Fruit fly (Drosophila melanogaster) whole organism, larva: ENCODE data around the gene CG13318.

Source experiments
- noc ChIP-seq: fragments of 200-800 bp; sonication (Bioruptor generic); optimal IDR thresholded peaks from 3 replicates; lab custom pipeline; 2019; ENCODE audit warnings: missing biosample characterization, mild to moderate bottlenecking, missing genetic modification characterization, moderate library complexity

The CG13318 gene

DNA sequence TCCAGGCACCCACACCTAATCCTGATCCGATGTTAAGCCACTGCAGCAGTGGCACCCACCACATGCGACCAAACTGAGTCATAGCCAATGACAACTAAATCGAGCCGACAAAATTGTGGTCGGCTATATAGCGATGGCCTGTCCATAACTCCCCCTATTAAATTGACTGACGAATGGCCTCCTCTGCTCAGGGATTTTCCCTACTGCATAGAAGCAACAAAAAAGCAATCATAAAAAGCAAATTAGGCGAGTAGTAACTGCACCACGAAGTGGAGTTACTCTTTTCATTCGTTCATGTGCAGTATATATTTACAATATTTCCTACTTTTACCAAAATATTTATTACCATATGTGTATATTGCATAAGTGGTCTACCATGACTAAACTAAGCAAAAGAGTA lies at the start of gene CG13318:
Gene CG13318, minus strand, starts transcription at position 101 of the 400 bp plus-strand sequence.
- TF ChIP-seq noc (tag; lab: Kevin White, UChicago), result no peak

dm6 chr3R:8821623-8822022 lies 49.1 kb upstream of the CG13318 start, which contains the start of gene CG8369:
Gene CG8369 (plus strand): TSS chr3R:8822008.
- TF ChIP-seq noc (tag; lab: Kevin White, UChicago), result peak; percentile 52

dm6 chr3R:8820428-8820912 lies 48.0 kb upstream of the CG13318 start, which contains the start of gene aqz:
Gene aqz (minus strand): TSS chr3R:8820682.
- peak; percentile 57 for TF ChIP-seq noc (tag; lab: Kevin White, UChicago)

- TF ChIP-seq noc (tag; lab: Kevin White, UChicago), result peak; percentile 22
These were observed 47.1 kb upstream of the CG13318 start for dm6 chr3R:8819551-8820057.

- TF ChIP-seq noc (tag; lab: Kevin White, UChicago), result no peak
These were observed 45.7 kb upstream of the CG13318 start for dm6 chr3R:8818239-8818638.

DNA sequence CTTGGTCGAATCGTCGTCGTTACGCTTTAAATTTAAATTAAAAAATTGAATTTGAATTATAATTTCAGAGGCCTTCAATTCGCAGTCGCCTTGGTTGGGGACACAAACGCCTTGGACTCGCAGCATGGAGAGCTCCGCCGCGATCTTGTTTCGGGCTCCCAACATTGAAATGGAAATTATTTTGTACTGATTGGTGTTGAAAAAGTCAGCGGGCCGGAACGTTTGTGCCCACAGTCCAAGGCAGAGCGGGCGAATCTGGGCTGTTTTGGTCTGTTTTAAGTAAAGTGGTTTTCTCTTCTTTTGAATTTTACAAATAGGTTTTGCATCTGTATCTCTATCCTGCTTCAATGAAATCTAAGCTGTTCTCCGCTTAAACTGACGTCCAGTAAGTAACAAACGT lies 42.6 kb upstream of the CG13318 start:
- no peak for TF ChIP-seq noc (tag; lab: Kevin White, UChicago)

DNA sequence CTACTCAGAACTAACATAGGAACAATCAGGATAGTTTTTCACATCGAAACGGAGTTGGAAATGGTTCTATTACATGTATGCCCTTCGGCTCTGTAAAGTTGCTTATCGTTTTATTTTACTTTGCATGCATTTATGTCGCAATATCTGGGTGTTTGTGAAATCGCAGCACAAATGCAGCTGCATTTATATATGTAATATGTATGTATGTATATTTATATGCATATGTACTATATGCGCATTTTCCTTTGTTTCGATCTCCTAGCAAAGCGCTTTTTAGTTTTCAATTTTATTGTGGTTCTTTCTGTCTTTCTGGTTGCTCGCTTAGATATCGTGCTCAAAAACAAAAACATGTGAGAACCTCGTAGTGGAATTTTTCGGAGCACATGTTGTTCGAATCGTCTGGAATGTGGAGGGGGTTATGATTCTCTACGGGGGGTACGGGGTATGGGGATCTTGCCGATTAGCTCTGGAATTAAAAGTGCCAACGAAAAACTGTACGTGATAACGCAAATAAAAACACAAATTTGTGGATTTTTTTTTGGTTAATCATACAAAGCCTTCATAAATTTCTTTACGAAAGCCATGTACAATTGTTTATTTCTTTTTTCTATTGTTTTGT lies 41.6 kb upstream of the CG13318 start:
- peak; percentile 47 for TF ChIP-seq noc (tag; lab: Kevin White, UChicago)

DNA sequence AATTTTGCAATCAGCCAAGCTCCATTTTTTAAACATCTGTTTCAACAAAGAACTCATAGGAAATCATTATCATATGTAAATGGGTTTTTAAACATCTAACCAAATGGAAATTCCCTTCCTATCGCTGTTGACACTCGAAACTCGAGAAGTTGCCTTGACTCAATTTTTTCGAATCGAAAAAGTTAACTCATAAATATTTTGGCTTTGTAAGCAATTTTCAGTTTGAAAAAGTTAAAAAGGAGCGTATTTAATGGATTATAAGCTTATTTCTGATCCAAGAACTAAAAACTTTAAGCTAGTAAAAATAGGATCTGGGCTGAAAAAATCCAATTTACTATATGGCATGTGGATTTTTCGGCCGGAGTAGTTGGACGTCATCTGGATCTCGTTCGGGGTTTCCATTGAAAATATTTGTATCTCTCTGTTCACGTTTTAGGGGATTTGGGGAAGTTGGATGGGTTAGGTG lies 40.7 kb upstream of the CG13318 start, which contains the start of gene CG9837:
Gene CG9837, minus strand, starts transcription at position 416 of the 466 bp plus-strand sequence.
- no peak for TF ChIP-seq noc (tag; lab: Kevin White, UChicago)

dm6 chr3R:8812342-8812966 lies 40.0 kb upstream of the CG13318 start:
- peak; percentile 3 for TF ChIP-seq noc (tag; lab: Kevin White, UChicago)

- peak; percentile 100 for TF ChIP-seq noc (tag; lab: Kevin White, UChicago)
These were observed 38.9 kb upstream of the CG13318 start for dm6 chr3R:8811323-8811936.

- peak; percentile 74 for TF ChIP-seq noc (tag; lab: Kevin White, UChicago)
These were observed 38.1 kb upstream of the CG13318 start for dm6 chr3R:8810397-8811184.

dm6 chr3R:8809712-8810111 lies 37.2 kb upstream of the CG13318 start:
- TF ChIP-seq noc (tag; lab: Kevin White, UChicago), result peak; percentile 29

DNA sequence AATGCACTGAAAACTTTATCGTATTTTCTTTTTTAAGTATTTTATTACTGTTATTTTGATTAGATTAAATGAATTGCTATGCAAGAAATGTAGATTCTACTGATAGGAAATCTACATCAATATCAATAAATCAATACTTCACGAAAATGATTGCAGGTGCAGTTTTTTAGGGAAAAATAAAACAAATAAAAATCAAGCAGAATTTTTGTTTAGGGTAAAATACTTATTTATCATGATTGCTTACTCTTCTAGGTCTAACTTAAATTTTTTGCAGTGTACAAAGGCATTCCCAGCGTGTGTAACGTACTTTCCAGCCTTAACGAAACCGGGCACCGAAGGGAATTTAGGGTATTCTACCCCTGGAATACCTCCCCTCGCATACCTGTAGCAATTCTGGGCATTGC lies 36.0 kb upstream of the CG13318 start:
- peak; percentile 30 for TF ChIP-seq noc (tag; lab: Kevin White, UChicago)

DNA sequence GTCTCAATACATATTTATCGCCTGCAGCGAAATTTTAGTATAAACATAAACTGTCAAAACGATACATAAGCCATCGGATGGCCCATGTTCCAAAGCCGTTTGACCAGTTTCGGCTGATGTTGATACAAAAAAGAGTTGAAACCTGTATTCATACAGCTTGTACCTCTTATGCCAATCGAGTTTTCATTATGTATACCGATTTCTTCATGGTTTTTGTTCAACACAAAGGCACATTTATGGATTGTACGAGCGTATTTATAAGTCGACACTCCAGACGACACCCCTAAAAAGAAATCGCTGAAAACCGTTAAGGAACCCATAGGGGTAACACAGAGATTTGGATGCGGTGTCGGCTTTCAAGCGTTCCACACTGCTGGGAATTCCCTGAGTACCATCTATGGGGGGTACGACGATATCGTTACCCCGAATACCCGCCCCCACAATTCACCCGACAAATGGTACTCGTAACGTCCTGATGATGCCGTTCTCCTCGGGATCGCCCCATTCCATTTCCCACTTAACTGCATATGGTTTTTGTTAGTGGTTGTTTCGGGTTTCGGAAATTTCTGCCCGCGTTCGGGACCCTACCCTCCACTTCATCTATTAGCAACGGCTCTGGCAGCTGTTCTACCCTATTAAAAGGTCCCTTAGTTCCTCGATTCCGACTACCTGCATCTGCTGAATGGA lies 35.5 kb upstream of the CG13318 start:
- TF ChIP-seq noc (tag; lab: Kevin White, UChicago), result no peak

- no peak for TF ChIP-seq noc (tag; lab: Kevin White, UChicago)
These were observed 34.6 kb upstream of the CG13318 start for dm6 chr3R:8807048-8807447.
